Fruit fly (Drosophila melanogaster) whole organism, prepupa: ENCODE measurements around the gene Rab5.

ENCODE experiments used
- Blimp-1 ChIP-seq: fragments of 200-800 bp; sonication (Bioruptor generic); optimal IDR thresholded peaks from 3 replicates; lab custom pipeline; 2017; ENCODE audit warnings: missing biosample characterization, missing genetic modification characterization, mild to moderate bottlenecking, moderate library complexity, missing genetic modification reagents
- CG10631 ChIP-seq: fragments of 200-800 bp; sonication (Bioruptor generic); optimal IDR thresholded peaks from 2 replicates; lab custom pipeline; 2016; ENCODE audit warnings: missing biosample characterization, missing genetic modification characterization
- CG10669 ChIP-seq: fragments of 200-800 bp; sonication (Bioruptor generic); optimal IDR thresholded peaks from 3 replicates; lab custom pipeline; 2018; ENCODE audit warnings: missing biosample characterization, mild to moderate bottlenecking, missing genetic modification characterization, moderate library complexity
- CG11294 ChIP-seq: fragments of 200-800 bp; sonication (Bioruptor generic); IDR thresholded peaks from 2 replicates; pipeline ENCODE4 v1.3.6; 2022; ENCODE audit warnings: missing biosample characterization, missing genetic modification characterization
- CG15336 ChIP-seq: fragments of 200-800 bp; sonication (Bioruptor generic); IDR thresholded peaks from 2 replicates; pipeline ENCODE4 v1.3.6; 2022; ENCODE audit warnings: missing biosample characterization, missing genetic modification characterization
- CG1621 ChIP-seq: fragments of 200-800 bp; sonication (Bioruptor generic); optimal IDR thresholded peaks from 3 replicates; lab custom pipeline; 2018; ENCODE audit warnings: missing biosample characterization, mild to moderate bottlenecking, missing genetic modification characterization
- CG16779 ChIP-seq: fragments of 200-800 bp; sonication (Bioruptor generic); optimal IDR thresholded peaks from 3 replicates; lab custom pipeline; 2017; ENCODE audit warnings: missing biosample characterization, mild to moderate bottlenecking, missing genetic modification characterization
- CG3032 ChIP-seq: fragments of 200-800 bp; optimal IDR thresholded peaks from 2 replicates; lab custom pipeline; 2019; ENCODE audit warnings: missing biosample characterization, mild to moderate bottlenecking, missing genetic modification characterization, moderate library complexity
- CG34406 ChIP-seq: fragments of 200-800 bp; sonication (Bioruptor generic); optimal IDR thresholded peaks from 3 replicates; lab custom pipeline; 2016; ENCODE audit warnings: missing biosample characterization, missing genetic modification characterization
- CG4318 ChIP-seq: fragments of 200-800 bp; sonication (Bioruptor generic); optimal IDR thresholded peaks from 3 replicates; lab custom pipeline; 2017; ENCODE audit warnings: missing biosample characterization, mild to moderate bottlenecking, missing genetic modification characterization
- CG6163 ChIP-seq: fragments of 200-800 bp; sonication (Bioruptor generic); IDR thresholded peaks from 3 replicates; pipeline ENCODE4 v1.3.6; 2022; ENCODE audit warnings: missing biosample characterization, missing genetic modification characterization
- CG6792 ChIP-seq: fragments of 200-800 bp; sonication (Bioruptor generic); optimal IDR thresholded peaks from 3 replicates; lab custom pipeline; 2016; ENCODE audit warnings: missing biosample characterization, missing genetic modification characterization
- CG7368 ChIP-seq: fragments of 200-800 bp; sonication (Bioruptor generic); optimal IDR thresholded peaks from 3 replicates; lab custom pipeline; 2016; ENCODE audit warnings: missing biosample characterization, missing genetic modification characterization
- CG8119 ChIP-seq: fragments of 200-800 bp; sonication (Bioruptor generic); IDR thresholded peaks from 3 replicates; pipeline ENCODE4 v1.3.6; 2022; ENCODE audit warnings: missing biosample characterization, missing genetic modification characterization
- CG8632 ChIP-seq: fragments of 200-800 bp; sonication (Bioruptor generic); optimal IDR thresholded peaks from 3 replicates; lab custom pipeline; 2016; ENCODE audit warnings: missing biosample characterization, missing genetic modification characterization
- CG9139 ChIP-seq: fragments of 200-800 bp; sonication (Bioruptor generic); optimal IDR thresholded peaks from 3 replicates; lab custom pipeline; 2017; ENCODE audit warnings: missing biosample characterization, mild to moderate bottlenecking, missing genetic modification characterization
- Eip75B ChIP-seq: fragments of 200-800 bp; sonication (Bioruptor generic); optimal IDR thresholded peaks from 3 replicates; lab custom pipeline; 2016; ENCODE audit warnings: missing biosample characterization, missing genetic modification characterization
- Eip93F ChIP-seq: fragments of 200-800 bp; sonication (Bioruptor generic); optimal IDR thresholded peaks from 2 replicates; lab custom pipeline; 2016; ENCODE audit warnings: missing biosample characterization, mild to moderate bottlenecking, missing genetic modification characterization
- Ets21C ChIP-seq: fragments of 200-800 bp; sonication (Bioruptor generic); optimal IDR thresholded peaks from 3 replicates; lab custom pipeline; 2016; ENCODE audit warnings: missing biosample characterization, missing genetic modification characterization
- Ets96B ChIP-seq: fragments of 200-800 bp; optimal IDR thresholded peaks from 2 replicates; lab custom pipeline; 2019; ENCODE audit warnings: missing biosample characterization, mild to moderate bottlenecking, missing genetic modification characterization, moderate library complexity
- Hr39 ChIP-seq: fragments of 200-800 bp; sonication (Bioruptor generic); optimal IDR thresholded peaks from 2 replicates; lab custom pipeline; 2016; ENCODE audit warnings: missing biosample characterization, missing genetic modification characterization
- Lpt ChIP-seq: fragments of 200-800 bp; sonication (Bioruptor generic); optimal IDR thresholded peaks from 3 replicates; lab custom pipeline; 2016; ENCODE audit warnings: missing biosample characterization, missing genetic modification characterization
- Met ChIP-seq: fragments of 200-800 bp; sonication (Bioruptor generic); optimal IDR thresholded peaks from 3 replicates; lab custom pipeline; 2016; ENCODE audit warnings: missing biosample characterization, missing genetic modification characterization
- OdsH ChIP-seq: fragments of 200-800 bp; sonication (Bioruptor generic); optimal IDR thresholded peaks from 3 replicates; lab custom pipeline; 2016; ENCODE audit warnings: missing biosample characterization, missing genetic modification characterization
- Sox14 ChIP-seq: fragments of 200-800 bp; sonication (Bioruptor generic); optimal IDR thresholded peaks from 3 replicates; lab custom pipeline; 2016; ENCODE audit warnings: missing biosample characterization, missing genetic modification characterization
- achi ChIP-seq: fragments of 200-800 bp; sonication (Bioruptor generic); optimal IDR thresholded peaks from 3 replicates; lab custom pipeline; 2016; ENCODE audit warnings: missing biosample characterization, missing genetic modification characterization
- acj6 ChIP-seq: fragments of 200-800 bp; sonication (Bioruptor generic); optimal IDR thresholded peaks from 3 replicates; lab custom pipeline; 2016; ENCODE audit warnings: missing biosample characterization, missing genetic modification characterization
- dsx ChIP-seq: fragments of 200-800 bp; optimal IDR thresholded peaks from 3 replicates; lab custom pipeline; 2019; ENCODE audit warnings: missing biosample characterization, mild to moderate bottlenecking, missing genetic modification characterization, moderate library complexity; ENCODE audit not compliant: poor library complexity, severe bottlenecking
- eg ChIP-seq: fragments of 200-800 bp; sonication (Bioruptor generic); IDR thresholded peaks from 3 replicates; pipeline ENCODE4 v1.3.6; 2022; ENCODE audit warnings: missing biosample characterization, missing genetic modification characterization
- esn ChIP-seq: fragments of 200-800 bp; sonication (Bioruptor generic); optimal IDR thresholded peaks from 2 replicates; lab custom pipeline; 2016; ENCODE audit warnings: missing biosample characterization, mild to moderate bottlenecking, missing genetic modification characterization, moderate library complexity
- fd85E ChIP-seq: fragments of 200-800 bp; sonication (Bioruptor generic); optimal IDR thresholded peaks from 3 replicates; lab custom pipeline; 2016; ENCODE audit warnings: missing biosample characterization, missing genetic modification characterization
- fkh ChIP-seq: fragments of 200-800 bp; sonication (Bioruptor generic); optimal IDR thresholded peaks from 3 replicates; lab custom pipeline; 2017; ENCODE audit warnings: missing biosample characterization, mild to moderate bottlenecking, missing genetic modification characterization, moderate library complexity
- lz ChIP-seq: fragments of 200-800 bp; sonication (Bioruptor generic); optimal IDR thresholded peaks from 3 replicates; lab custom pipeline; 2016; ENCODE audit warnings: missing biosample characterization, missing genetic modification characterization
- net ChIP-seq: fragments of 200-800 bp; sonication (Bioruptor generic); optimal IDR thresholded peaks from 3 replicates; lab custom pipeline; 2016; ENCODE audit warnings: missing biosample characterization, missing genetic modification characterization
- pdm3 ChIP-seq: fragments of 200-800 bp; sonication (Bioruptor generic); optimal IDR thresholded peaks from 3 replicates; lab custom pipeline; 2016; ENCODE audit warnings: missing biosample characterization, missing genetic modification characterization
- salr ChIP-seq, 2 experiments: fragments of 200-800 bp; sonication (Bioruptor generic); optimal IDR thresholded peaks; 3 replicates each; lab custom pipeline; 2016 to 2018; ENCODE audit warnings: missing biosample characterization in 2 of 2, missing genetic modification characterization in 2 of 2, mild to moderate bottlenecking in 1 of 2
- spab ChIP-seq: fragments of 200-800 bp; sonication (Bioruptor generic); optimal IDR thresholded peaks from 2 replicates; lab custom pipeline; 2017; ENCODE audit warnings: missing biosample characterization, mild to moderate bottlenecking, missing genetic modification characterization, missing genetic modification reagents
- svp ChIP-seq: fragments of 200-800 bp; sonication (Bioruptor generic); peaks from one replicate; lab custom pipeline; 2016; ENCODE audit warnings: missing biosample characterization, missing genetic modification characterization
- vri ChIP-seq: fragments of 200-800 bp; sonication (Bioruptor generic); optimal IDR thresholded peaks from 3 replicates; lab custom pipeline; 2016; ENCODE audit warnings: missing biosample characterization, mild to moderate bottlenecking, missing genetic modification characterization

Gene Rab5

dm6 chr2L:2373818-2374746 is 9.0 kb upstream of the Rab5 start, which contains the start of the genes CG3609 and CG15390 (continued):
- TF ChIP-seq acj6 (GFP tag; lab: Kevin White, UChicago): peak; percentile 62
- TF ChIP-seq CG7368: peak; percentile 60
- peak; percentile 74 for TF ChIP-seq dsx (GFP tag; lab: Kevin White, UChicago)
- TF ChIP-seq CG4318 (GFP tag; lab: Kevin White, UChicago): peak; percentile 20
- peak; percentile 88 for TF ChIP-seq eg (GFP tag; lab: Robert Waterston, UW)
- TF ChIP-seq Blimp-1 (GFP tag; lab: Kevin White, UChicago): peak; percentile 24
- peak; percentile 75 for TF ChIP-seq CG8119 (GFP tag; lab: Robert Waterston, UW)
- peak; percentile 88 for TF ChIP-seq svp (GFP tag; lab: Kevin White, UChicago)
- peak; percentile 78 for TF ChIP-seq CG15336 (GFP tag; lab: Robert Waterston, UW)
- TF ChIP-seq pdm3 (GFP tag; lab: Kevin White, UChicago): peak; percentile 88
- peak; percentile 89 for TF ChIP-seq vri (GFP tag; lab: Kevin White, UChicago)
- TF ChIP-seq Ets21C: peak; percentile 80
- peak; percentile 65 for TF ChIP-seq CG10631 (GFP tag; lab: Kevin White, UChicago)
- peak; percentile 92 for TF ChIP-seq CG6163
- peak; percentile 73 to 76 for TF ChIP-seq salr (GFP tag; optimal IDR thresholded peaks at IDR 0.05; lab: Kevin White, UChicago)
- peak; percentile 80 for TF ChIP-seq CG16779
- peak; percentile 30 for TF ChIP-seq CG34406 (GFP tag; lab: Kevin White, UChicago)
- TF ChIP-seq CG10669 (GFP tag; lab: Kevin White, UChicago): peak; percentile 66
- peak; percentile 24 for TF ChIP-seq spab (GFP tag; lab: Kevin White, UChicago)
- peak; percentile 79 for TF ChIP-seq CG1621 (tag; lab: Kevin White, UChicago)
- TF ChIP-seq CG3032 (tag; lab: Kevin White, UChicago): peak; percentile 41
- peak; percentile 76 for TF ChIP-seq Eip93F (GFP tag; lab: Kevin White, UChicago)
- TF ChIP-seq Sox14 (GFP tag; lab: Kevin White, UChicago): peak; percentile 91
- TF ChIP-seq Met (GFP tag; lab: Kevin White, UChicago): peak; percentile 84
- peak; percentile 56 for TF ChIP-seq Ets96B
- peak; percentile 85 for TF ChIP-seq lz (GFP tag; lab: Kevin White, UChicago)
- no peak for TF ChIP-seq fd85E (GFP tag; lab: Kevin White, UChicago)
- TF ChIP-seq net (GFP tag; lab: Kevin White, UChicago): peak; percentile 83
- TF ChIP-seq Lpt (GFP tag; lab: Kevin White, UChicago): peak; percentile 66
- TF ChIP-seq fkh (GFP tag; lab: Kevin White, UChicago): peak; percentile 76
- TF ChIP-seq CG6792 (GFP tag; lab: Kevin White, UChicago): peak; percentile 65
- peak; percentile 76 for TF ChIP-seq CG9139 (GFP tag; lab: Kevin White, UChicago)
- peak; percentile 79 for TF ChIP-seq OdsH (GFP tag; lab: Kevin White, UChicago)
- peak; percentile 78 for TF ChIP-seq achi (GFP tag; lab: Kevin White, UChicago)
- peak; percentile 78 for TF ChIP-seq Eip75B (GFP tag; lab: Kevin White, UChicago)
- peak; percentile 83 for TF ChIP-seq Hr39 (GFP tag; lab: Kevin White, UChicago)
- peak; percentile 54 for TF ChIP-seq CG8632 (GFP tag; lab: Kevin White, UChicago)
- peak; percentile 58; the same call in 1 of the 2 replicates for TF ChIP-seq CG11294 (GFP tag; lab: Robert Waterston, UW)
- TF ChIP-seq esn: peak; percentile 86

- TF ChIP-seq vri (GFP tag; lab: Kevin White, UChicago) (peak; percentile 29), svp (GFP tag; lab: Kevin White, UChicago) (no peak)
Observed at dm6 chr2L:2372112-2372449, 7.0 kb upstream of the Rab5 start.
